Worm (Caenorhabditis elegans) whole organism, L4 larva: ENCODE measurements around the gene F25G6.9.
A peak's percentile ranks its signal among the peaks of the same experiment; 100 is the strongest.

Source experiments
- D1046.2 ChIP-seq: fragments of 200-800 bp; sonication (Bioruptor generic); IDR thresholded peaks from 2 replicates; pipeline ENCODE4 v1.3.6; 2022; ENCODE audit warnings: missing genetic modification characterization, missing compliant biosample characterization
- F10B5.3 ChIP-seq: sonication (generic microtip); optimal IDR thresholded peaks from 2 replicates; lab custom pipeline; 2016; ENCODE audit warnings: mild to moderate bottlenecking, missing genetic modification characterization, missing compliant biosample characterization
- F44E2.7 ChIP-seq: fragments of 200-800 bp; sonication (Bioruptor generic); IDR thresholded peaks from 2 replicates; pipeline ENCODE4 v2.1.2; 2022; ENCODE audit warnings: missing genetic modification characterization, missing compliant biosample characterization
- F49E8.2 ChIP-seq: sonication (generic microtip); optimal IDR thresholded peaks from 2 replicates; lab custom pipeline; 2016; ENCODE audit warnings: missing compliant biosample characterization, mild to moderate bottlenecking, missing genetic modification characterization, borderline replicate concordance
- Y48G9A.11 ChIP-seq: fragments of 200-800 bp; sonication (Bioruptor generic); IDR thresholded peaks from 2 replicates; pipeline ENCODE4 v1.3.6; 2022; ENCODE audit warnings: missing genetic modification reagents, missing genetic modification characterization, missing compliant biosample characterization
- Y5F2A.4 ChIP-seq: fragments of 200-800 bp; sonication (Bioruptor generic); optimal IDR thresholded peaks from 2 replicates; lab custom pipeline; 2018; ENCODE audit warnings: mild to moderate bottlenecking, missing genetic modification characterization, missing compliant biosample characterization
- aha-1 ChIP-seq: fragments of 150-350 bp; peaks from one replicate; lab custom pipeline; 2014; ENCODE audit warnings: missing biosample characterization, missing genetic modification characterization
- ama-1 ChIP-seq: fragments of 150-350 bp; optimal IDR thresholded peaks from 2 replicates; lab custom pipeline; 2014; ENCODE audit warnings: inconsistent platforms, mixed read lengths
- arid-1 ChIP-seq: fragments of 200-800 bp; sonication (Bioruptor generic); conservative IDR thresholded peaks from 2 replicates; pipeline ENCODE4 v1.3.6; 2022; ENCODE audit warnings: missing genetic modification reagents, missing genetic modification characterization, missing compliant biosample characterization
- attf-4 ChIP-seq: sonication (generic microtip); optimal IDR thresholded peaks from 3 replicates; lab custom pipeline; 2017; ENCODE audit warnings: missing biosample characterization, missing genetic modification characterization
- ceh-28 ChIP-seq: fragments of 150-350 bp; optimal IDR thresholded peaks from 2 replicates; lab custom pipeline; 2014; ENCODE audit warnings: missing biosample characterization, missing genetic modification reagents, missing genetic modification characterization
- ceh-44 ChIP-seq: fragments of 200-800 bp; sonication (Bioruptor generic); IDR thresholded peaks from 2 replicates; pipeline ENCODE4 v1.3.6; 2022; ENCODE audit warnings: missing genetic modification reagents, missing genetic modification characterization, missing compliant biosample characterization
- ceh-62 ChIP-seq: sonication (generic microtip); optimal IDR thresholded peaks from 2 replicates; lab custom pipeline; 2017; ENCODE audit warnings: missing biosample characterization, missing genetic modification characterization
- ceh-82 ChIP-seq: sonication (generic microtip); optimal IDR thresholded peaks from 2 replicates; lab custom pipeline; 2017; ENCODE audit warnings: missing biosample characterization, missing genetic modification characterization
- ces-1 ChIP-seq: fragments of 150-350 bp; sonication (generic microtip); optimal IDR thresholded peaks from 4 replicates; lab custom pipeline; 2014; ENCODE audit warnings: missing biosample characterization, missing genetic modification reagents, missing genetic modification characterization
- ctbp-1 ChIP-seq: fragments of 200-800 bp; sonication (Bioruptor generic); IDR thresholded peaks from 2 replicates; pipeline ENCODE4 v1.3.6; 2022; ENCODE audit warnings: missing genetic modification reagents, missing genetic modification characterization, missing compliant biosample characterization
- daf-16 ChIP-seq, 3 experiments: sonication (generic microtip); optimal IDR thresholded peaks; 2 replicates each; lab custom pipeline; 2016 to 2017; ENCODE audit warnings: missing genetic modification characterization in 3 of 3, missing genetic modification reagents in 3 of 3, mild to moderate bottlenecking in 2 of 3, missing compliant biosample characterization in 2 of 3, missing biosample characterization in 1 of 3, moderate library complexity in 1 of 3
- dmd-6 ChIP-seq: fragments of 200-800 bp; sonication (Bioruptor generic); IDR thresholded peaks from 2 replicates; pipeline ENCODE4 v1.3.6; 2022; ENCODE audit warnings: missing genetic modification reagents, missing genetic modification characterization, missing compliant biosample characterization
- dpl-1 ChIP-seq: fragments of 150-350 bp; optimal IDR thresholded peaks from 2 replicates; lab custom pipeline; 2014; ENCODE audit warnings: missing biosample characterization, missing genetic modification reagents, missing genetic modification characterization
- dve-1 ChIP-seq: sonication (generic microtip); optimal IDR thresholded peaks from 2 replicates; lab custom pipeline; 2017; ENCODE audit warnings: antibody characterized with exemption, mild to moderate bottlenecking, missing genetic modification characterization, missing compliant biosample characterization; ENCODE audit not compliant: insufficient read depth
- fos-1 ChIP-seq: fragments of 150-350 bp; optimal IDR thresholded peaks from 2 replicates; lab custom pipeline; 2014; ENCODE audit warnings: missing biosample characterization, missing genetic modification characterization
- hlh-11 ChIP-seq: fragments of 200-800 bp; sonication (Bioruptor generic); optimal IDR thresholded peaks from 2 replicates; lab custom pipeline; 2018; ENCODE audit warnings: mild to moderate bottlenecking, missing genetic modification characterization, missing compliant biosample characterization
- hmg-1.1 ChIP-seq: fragments of 200-800 bp; sonication (Bioruptor generic); IDR thresholded peaks from 2 replicates; pipeline ENCODE4 v1.3.6; 2022; ENCODE audit warnings: missing genetic modification reagents, missing genetic modification characterization, missing compliant biosample characterization
- lin-1 ChIP-seq: fragments of 200-800 bp; sonication (Bioruptor generic); IDR thresholded peaks from 2 replicates; pipeline ENCODE4 v1.3.6; 2022; ENCODE audit warnings: missing genetic modification reagents, missing genetic modification characterization, missing compliant biosample characterization
- lin-13 ChIP-seq: fragments of 150-350 bp; optimal IDR thresholded peaks from 2 replicates; lab custom pipeline; 2014; ENCODE audit warnings: missing biosample characterization, missing genetic modification reagents, missing genetic modification characterization
- lin-29 ChIP-seq: fragments of 200-800 bp; sonication (Bioruptor generic); IDR thresholded peaks from 2 replicates; pipeline ENCODE4 v1.3.6; 2022; ENCODE audit warnings: missing genetic modification reagents, missing genetic modification characterization, missing compliant biosample characterization
- lin-38 ChIP-seq: fragments of 200-800 bp; sonication (Bioruptor generic); IDR thresholded peaks from 2 replicates; pipeline ENCODE4 v1.3.6; 2022; ENCODE audit warnings: missing genetic modification reagents, missing genetic modification characterization, missing compliant biosample characterization
- lin-39 ChIP-seq: fragments of 150-350 bp; optimal IDR thresholded peaks from 2 replicates; lab custom pipeline; 2014; ENCODE audit warnings: missing biosample characterization, missing genetic modification reagents, missing genetic modification characterization
- lir-3 ChIP-seq: sonication (generic microtip); optimal IDR thresholded peaks from 2 replicates; lab custom pipeline; 2016; ENCODE audit warnings: mild to moderate bottlenecking, missing genetic modification characterization, missing compliant biosample characterization
- mep-1 ChIP-seq: fragments of 150-350 bp; sonication (generic microtip); optimal IDR thresholded peaks from 3 replicates; lab custom pipeline; 2014; ENCODE audit warnings: missing biosample characterization, missing genetic modification characterization
- mes-2 ChIP-seq: sonication (generic microtip); optimal IDR thresholded peaks from 2 replicates; lab custom pipeline; 2016; ENCODE audit warnings: missing genotype, mild to moderate bottlenecking, missing genetic modification characterization, missing compliant biosample characterization; ENCODE audit not compliant: poor library complexity, severe bottlenecking
- mxl-2 ChIP-seq: fragments of 200-800 bp; sonication (Bioruptor generic); conservative IDR thresholded peaks from 2 replicates; pipeline ENCODE4 v1.3.6; 2022; ENCODE audit warnings: missing genetic modification reagents, missing genetic modification characterization, missing compliant biosample characterization
- mxl-3 ChIP-seq: fragments of 200-800 bp; sonication (Bioruptor generic); optimal IDR thresholded peaks from 2 replicates; lab custom pipeline; 2018; ENCODE audit warnings: mild to moderate bottlenecking, missing genetic modification characterization, missing compliant biosample characterization
- nhr-102 ChIP-seq: sonication (generic microtip); optimal IDR thresholded peaks from 2 replicates; lab custom pipeline; 2016; ENCODE audit warnings: mild to moderate bottlenecking, missing genetic modification characterization, moderate library complexity, missing compliant biosample characterization
- nhr-111 ChIP-seq: fragments of 200-800 bp; sonication (Bioruptor generic); optimal IDR thresholded peaks from 2 replicates; lab custom pipeline; 2018; ENCODE audit warnings: mild to moderate bottlenecking, missing genetic modification characterization, missing compliant biosample characterization
- nhr-48 ChIP-seq: sonication (generic microtip); optimal IDR thresholded peaks from 2 replicates; lab custom pipeline; 2016; ENCODE audit warnings: mild to moderate bottlenecking, missing genetic modification characterization, missing compliant biosample characterization
- nhr-6 ChIP-seq: fragments of 150-350 bp; optimal IDR thresholded peaks from 2 replicates; lab custom pipeline; 2014; ENCODE audit warnings: missing biosample characterization, missing genetic modification characterization
- nhr-77 ChIP-seq: fragments of 150-350 bp; optimal IDR thresholded peaks from 2 replicates; lab custom pipeline; 2014; ENCODE audit warnings: missing biosample characterization, missing genetic modification characterization
- pqm-1 ChIP-seq: sonication (generic microtip); optimal IDR thresholded peaks from 2 replicates; lab custom pipeline; 2017; ENCODE audit warnings: missing biosample characterization, missing genetic modification characterization
- saeg-2 ChIP-seq: fragments of 200-800 bp; sonication (Bioruptor generic); IDR thresholded peaks from 2 replicates; pipeline ENCODE4 v1.3.6; 2022; ENCODE audit warnings: missing genetic modification reagents, missing genetic modification characterization, missing compliant biosample characterization
- set-16 ChIP-seq: fragments of 200-800 bp; sonication (Bioruptor generic); IDR thresholded peaks from 2 replicates; pipeline ENCODE4 v1.3.6; 2022; ENCODE audit warnings: missing genetic modification reagents, missing genetic modification characterization, missing compliant biosample characterization
- snpc-1.2 ChIP-seq: fragments of 200-800 bp; sonication (Bioruptor generic); IDR thresholded peaks from 2 replicates; pipeline ENCODE4 v1.3.6; 2022; ENCODE audit warnings: missing genetic modification reagents, missing genetic modification characterization, missing compliant biosample characterization
- snpc-4 ChIP-seq: fragments of 150-350 bp; optimal IDR thresholded peaks from 2 replicates; lab custom pipeline; 2014; ENCODE audit warnings: missing biosample characterization, missing genetic modification characterization
- tra-1 ChIP-seq: fragments of 200-800 bp; sonication (Bioruptor generic); IDR thresholded peaks from 2 replicates; pipeline ENCODE4 v1.3.6; 2022; ENCODE audit warnings: missing genetic modification reagents, missing genetic modification characterization, missing compliant biosample characterization
- zip-11 ChIP-seq: fragments of 200-800 bp; sonication (Bioruptor generic); IDR thresholded peaks from 2 replicates; pipeline ENCODE4 v1.3.6; 2022; ENCODE audit warnings: missing genetic modification characterization, missing compliant biosample characterization
- ztf-11 ChIP-seq: fragments of 150-350 bp; optimal IDR thresholded peaks from 2 replicates; lab custom pipeline; 2014; ENCODE audit warnings: missing biosample characterization, missing genetic modification characterization

F25G6.9 gene

DNA sequence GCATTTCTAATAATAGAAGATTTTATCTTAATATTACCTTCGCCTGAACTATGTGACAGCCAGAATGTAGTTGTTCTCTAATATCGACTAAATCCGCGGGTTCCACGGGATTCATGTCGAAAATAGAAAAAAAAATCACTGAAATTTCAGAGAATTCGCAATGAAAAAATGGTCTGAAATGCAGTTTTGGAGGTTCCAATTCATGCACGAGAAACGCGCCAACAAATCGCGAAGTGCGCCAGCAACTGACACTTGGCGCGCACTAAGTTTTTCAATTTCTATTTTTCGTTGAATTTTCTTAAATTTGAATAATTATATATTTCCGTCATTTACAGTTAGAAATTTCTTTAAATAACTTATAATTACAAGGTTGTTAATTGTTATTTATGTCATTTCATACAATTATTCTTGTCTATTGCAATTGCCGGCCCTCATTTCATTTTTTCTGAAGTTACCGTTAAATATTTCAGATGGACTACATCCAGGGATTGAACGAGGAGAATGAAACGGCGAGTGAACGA lies at the start of gene F25G6.9, which contains the start of gene symk-1:
TSS of gene F25G6.9 (minus strand) at position 160 of the 521 bp plus-strand sequence.
TSS of gene symk-1 (plus strand) at position 471 of the 521 bp plus-strand sequence.
- TF ChIP-seq ces-1 (GFP tag; lab: Kevin White, UChicago) (no peak), tra-1 (GFP tag; lab: Robert Waterston, UW) (0 out of 2 replicates have a peak, but pooled peaks have one; percentile 14), F10B5.3 (tag; lab: Kevin White, UChicago) (peak; percentile 39), F49E8.2 (tag; lab: Kevin White, UChicago) (peak; percentile 6), nhr-77 (tag; lab: Kevin White, UChicago) (no peak), ztf-11 (no peak), nhr-102 (peak; percentile 60), pqm-1 (tag; lab: Kevin White, UChicago) (no peak), ceh-62 (tag; lab: Kevin White, UChicago) (no peak), ceh-44 (GFP tag; lab: Robert Waterston, UW) (no peak), D1046.2 (GFP tag; lab: Robert Waterston, UW) (no peak), daf-16 (GFP tag; optimal IDR thresholded peaks at IDR 0.05; lab: Kevin White, UChicago) (no peak), daf-16 (tag; optimal IDR thresholded peaks at IDR 0.05; lab: Kevin White, UChicago) (no peak), ama-1 (lab: Kevin White, UChicago) (no peak), hmg-1.1 (GFP tag; lab: Robert Waterston, UW) (peak; percentile 70), lin-29 (no peak), ctbp-1 (GFP tag; lab: Robert Waterston, UW) (no peak), dve-1 (tag; lab: Kevin White, UChicago) (peak; percentile 54), mes-2 (tag; lab: Kevin White, UChicago) (peak; percentile 67), nhr-6 (tag; lab: Kevin White, UChicago) (peak; percentile 35), mxl-2 (no peak), dmd-6 (GFP tag; lab: Robert Waterston, UW) (peak; percentile 46), lin-39 (tag; lab: Kevin White, UChicago) (no peak), dpl-1 (GFP tag; lab: Kevin White, UChicago) (peak; percentile 63), zip-11 (no peak), hlh-11 (tag; lab: Kevin White, UChicago) (peak; percentile 51)

DNA sequence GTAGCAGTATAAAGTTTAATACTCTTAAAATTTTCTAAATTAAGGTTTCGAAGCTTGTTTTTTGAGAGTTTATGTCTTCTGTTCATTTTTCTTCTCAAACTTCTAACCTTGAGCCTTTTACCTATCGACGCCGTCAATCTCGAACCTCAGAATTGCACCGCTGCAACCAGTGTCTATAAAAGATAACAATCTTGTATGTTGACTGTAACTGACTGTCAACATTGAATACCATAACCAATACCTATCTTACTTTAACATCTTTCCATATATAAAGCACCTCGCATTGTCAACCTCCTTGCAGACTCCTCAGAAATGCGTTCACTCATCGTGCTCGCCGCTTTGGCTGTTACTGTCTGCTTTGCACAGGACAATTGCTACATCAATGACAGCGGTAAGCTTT lies 48.9 kb upstream of the F25G6.9 start, which contains the start of gene grd-5:
TSS of gene grd-5 (plus strand) at position 295 of the 400 bp plus-strand sequence.
- peak; percentile 79 for TF ChIP-seq aha-1 (tag; lab: Kevin White, UChicago)
- TF ChIP-seq Y48G9A.11 (GFP tag; lab: Robert Waterston, UW): no peak

DNA sequence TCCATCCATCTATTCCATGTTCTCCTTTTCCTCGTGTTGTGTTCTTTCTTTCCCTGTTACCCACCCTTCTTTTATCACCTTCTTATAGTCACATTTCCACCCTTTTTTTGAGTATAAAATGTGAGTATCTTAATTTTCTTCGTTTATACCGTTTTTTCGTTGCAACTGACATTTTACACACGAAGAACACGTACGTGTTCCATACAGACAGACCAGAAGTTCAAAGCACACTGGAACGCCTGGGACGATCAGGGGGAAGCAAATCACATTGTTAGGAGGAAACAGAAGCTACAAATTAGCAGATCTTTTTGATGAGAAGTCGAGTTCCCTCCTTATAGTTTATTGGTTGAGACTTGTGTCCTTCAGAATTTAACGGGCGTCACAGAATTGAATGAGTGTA lies 45.9 kb upstream of the F25G6.9 start:
- TF ChIP-seq ceh-82 (tag; lab: Kevin White, UChicago) (no peak), aha-1 (tag; lab: Kevin White, UChicago) (peak; percentile 77), attf-4 (tag; lab: Kevin White, UChicago) (no peak), fos-1 (tag; lab: Kevin White, UChicago) (no peak), tra-1 (GFP tag; lab: Robert Waterston, UW) (no peak), saeg-2 (GFP tag; lab: Robert Waterston, UW) (no peak), Y5F2A.4 (GFP tag; lab: Kevin White, UChicago) (no peak), set-16 (GFP tag; lab: Robert Waterston, UW) (no peak), nhr-6 (tag; lab: Kevin White, UChicago) (no peak), ctbp-1 (GFP tag; lab: Robert Waterston, UW) (0 out of 2 replicates have a peak, but pooled peaks have one; percentile 7), lin-13 (GFP tag; lab: Kevin White, UChicago) (no peak), lin-38 (no peak), nhr-111 (GFP tag; lab: Kevin White, UChicago) (no peak), mep-1 (tag; lab: Kevin White, UChicago) (peak; percentile 15), nhr-48 (tag; lab: Kevin White, UChicago) (peak; percentile 19), ceh-44 (GFP tag; lab: Robert Waterston, UW) (0 out of 2 replicates have a peak, but pooled peaks have one; percentile 10), lin-1 (GFP tag; lab: Robert Waterston, UW) (no peak), ceh-28 (no peak), hmg-1.1 (GFP tag; lab: Robert Waterston, UW) (0 out of 2 replicates have a peak, but pooled peaks have one; percentile 20), F44E2.7 (GFP tag; lab: Robert Waterston, UW) (no peak), mxl-3 (GFP tag; lab: Kevin White, UChicago) (no peak), snpc-4 (tag; lab: Kevin White, UChicago) (no peak), snpc-1.2 (no peak), lin-39 (tag; lab: Kevin White, UChicago) (no peak), lir-3 (tag; lab: Kevin White, UChicago) (no peak), mes-2 (tag; lab: Kevin White, UChicago) (peak; percentile 21), arid-1 (no peak; the same call in 1 of the 2 replicates)
